Worm (Caenorhabditis elegans) whole organism, L3 larva: ENCODE results near the gene W10G6.1.

ENCODE experiments used
- ZK546.5 ChIP-seq: sonication (generic microtip); optimal IDR thresholded peaks from 2 replicates; lab custom pipeline; 2017; ENCODE audit warnings: missing biosample characterization, missing genetic modification characterization
- aly-2 ChIP-seq: fragments of 150-350 bp; optimal IDR thresholded peaks from 2 replicates; lab custom pipeline; 2014; ENCODE audit warnings: missing biosample characterization, missing genetic modification characterization
- ama-1 ChIP-seq: fragments of 150-350 bp; optimal IDR thresholded peaks from 2 replicates; lab custom pipeline; 2018
- ceh-16 ChIP-seq: sonication (generic microtip); optimal IDR thresholded peaks from 2 replicates; lab custom pipeline; 2017; ENCODE audit warnings: missing biosample characterization, missing genetic modification characterization
- ceh-28 ChIP-seq: fragments of 150-350 bp; optimal IDR thresholded peaks from 2 replicates; lab custom pipeline; 2014; ENCODE audit warnings: missing biosample characterization, missing genetic modification reagents, missing genetic modification characterization
- ceh-82 ChIP-seq: fragments of 150-350 bp; optimal IDR thresholded peaks from 2 replicates; lab custom pipeline; 2014; ENCODE audit warnings: missing biosample characterization, missing genetic modification characterization
- ceh-9 ChIP-seq: sonication (generic microtip); optimal IDR thresholded peaks from 2 replicates; lab custom pipeline; 2018; ENCODE audit warnings: missing biosample characterization, missing genetic modification characterization
- daf-12 ChIP-seq: fragments of 150-350 bp; optimal IDR thresholded peaks from 2 replicates; lab custom pipeline; 2014; ENCODE audit warnings: missing biosample characterization, missing genetic modification reagents, missing genetic modification characterization
- egl-5 ChIP-seq: fragments of 150-350 bp; optimal IDR thresholded peaks from 2 replicates; lab custom pipeline; 2017; ENCODE audit warnings: missing biosample characterization, missing genetic modification reagents, missing genetic modification characterization, inconsistent platforms
- elt-1 ChIP-seq: fragments of 150-350 bp; optimal IDR thresholded peaks from 2 replicates; lab custom pipeline; 2014; ENCODE audit warnings: missing biosample characterization, missing genetic modification characterization
- elt-2 ChIP-seq: sonication (generic microtip); optimal IDR thresholded peaks from 2 replicates; lab custom pipeline; 2016; ENCODE audit warnings: missing genetic modification reagents, mild to moderate bottlenecking, missing genetic modification characterization, missing compliant biosample characterization
- elt-3 ChIP-seq, 3 experiments: fragments of 150-350 bp in 1 of 3; sonication (generic microtip) in 2 of 3; optimal IDR thresholded peaks; 2 replicates in 2 of 3; 4 replicates in 1 of 3; lab custom pipeline; 2014 to 2017; ENCODE audit warnings: missing biosample characterization in 3 of 3, missing genetic modification characterization in 3 of 3
- eor-1 ChIP-seq, 2 experiments: fragments of 150-350 bp; optimal IDR thresholded peaks; 2 replicates each; lab custom pipeline; 2014 to 2018; ENCODE audit warnings: missing biosample characterization in 2 of 2, missing genetic modification characterization in 2 of 2
- fkh-10 ChIP-seq: sonication (generic microtip); optimal IDR thresholded peaks from 2 replicates; lab custom pipeline; 2017; ENCODE audit warnings: missing biosample characterization, missing genetic modification reagents, missing genetic modification characterization
- fos-1 ChIP-seq: fragments of 150-350 bp; optimal IDR thresholded peaks from 2 replicates; lab custom pipeline; 2014; ENCODE audit warnings: missing biosample characterization, missing genetic modification characterization
- hmg-11 ChIP-seq: sonication (generic microtip); optimal IDR thresholded peaks from 2 replicates; lab custom pipeline; 2016; ENCODE audit warnings: missing genetic modification characterization, missing compliant biosample characterization
- jun-1 ChIP-seq: fragments of 150-350 bp; optimal IDR thresholded peaks from 2 replicates; lab custom pipeline; 2014; ENCODE audit warnings: missing biosample characterization, missing genetic modification reagents, missing genetic modification characterization
- lin-15B ChIP-seq: fragments of 150-350 bp; optimal IDR thresholded peaks from 2 replicates; lab custom pipeline; 2014; ENCODE audit warnings: missing biosample characterization, missing genetic modification characterization
- lin-39 ChIP-seq: fragments of 150-350 bp; optimal IDR thresholded peaks from 2 replicates; lab custom pipeline; 2018; ENCODE audit warnings: missing biosample characterization, missing genetic modification reagents, missing genetic modification characterization
- lsy-12 ChIP-seq: sonication (generic microtip); optimal IDR thresholded peaks from 2 replicates; lab custom pipeline; 2016; ENCODE audit warnings: mild to moderate bottlenecking, missing genetic modification characterization, missing compliant biosample characterization
- mdl-1 ChIP-seq: fragments of 150-350 bp; optimal IDR thresholded peaks from 2 replicates; lab custom pipeline; 2014; ENCODE audit warnings: missing biosample characterization, missing genetic modification characterization
- mml-1 ChIP-seq: fragments of 150-350 bp; sonication (generic microtip); optimal IDR thresholded peaks from 3 replicates; lab custom pipeline; 2014; ENCODE audit warnings: missing biosample characterization, missing genetic modification characterization
- nfya-1 ChIP-seq: sonication (generic microtip); optimal IDR thresholded peaks from 2 replicates; lab custom pipeline; 2017; ENCODE audit warnings: missing genetic modification characterization, mild to moderate bottlenecking, missing compliant biosample characterization, antibody characterized with exemption, moderate library complexity; ENCODE audit not compliant: insufficient read depth
- nhr-11 ChIP-seq: fragments of 150-350 bp; optimal IDR thresholded peaks from 2 replicates; lab custom pipeline; 2014; ENCODE audit warnings: missing biosample characterization, missing genetic modification characterization
- nhr-12 ChIP-seq: fragments of 150-350 bp; optimal IDR thresholded peaks from 2 replicates; lab custom pipeline; 2014; ENCODE audit warnings: missing biosample characterization, missing genetic modification characterization
- nhr-23 ChIP-seq: fragments of 150-350 bp; optimal IDR thresholded peaks from 2 replicates; lab custom pipeline; 2014; ENCODE audit warnings: missing biosample characterization, missing genetic modification reagents, missing genetic modification characterization
- nhr-237 ChIP-seq: fragments of 150-350 bp; optimal IDR thresholded peaks from 2 replicates; lab custom pipeline; 2014; ENCODE audit warnings: missing biosample characterization, missing genetic modification characterization
- nhr-25 ChIP-seq: sonication (generic microtip); optimal IDR thresholded peaks from 2 replicates; lab custom pipeline; 2017; ENCODE audit warnings: missing biosample characterization, missing genetic modification characterization
- nhr-28 ChIP-seq: fragments of 150-350 bp; optimal IDR thresholded peaks from 2 replicates; lab custom pipeline; 2014; ENCODE audit warnings: missing biosample characterization, missing genetic modification characterization
- nhr-67 ChIP-seq: fragments of 150-350 bp; optimal IDR thresholded peaks from 2 replicates; lab custom pipeline; 2014; ENCODE audit warnings: missing biosample characterization, missing genetic modification characterization
- nhr-76 ChIP-seq: fragments of 150-350 bp; sonication (generic microtip); optimal IDR thresholded peaks from 5 replicates; lab custom pipeline; 2014; ENCODE audit warnings: missing biosample characterization, missing genetic modification characterization
- nhr-77 ChIP-seq: fragments of 150-350 bp; optimal IDR thresholded peaks from 2 replicates; lab custom pipeline; 2014; ENCODE audit warnings: missing biosample characterization, missing genetic modification characterization
- pha-4 ChIP-seq: fragments of 150-350 bp; optimal IDR thresholded peaks from 2 replicates; lab custom pipeline; 2014; ENCODE audit warnings: missing biosample characterization, missing genetic modification reagents, missing genetic modification characterization
- pqm-1 ChIP-seq: fragments of 150-350 bp; optimal IDR thresholded peaks from 2 replicates; lab custom pipeline; 2017; ENCODE audit warnings: missing biosample characterization, missing genetic modification characterization, inconsistent platforms
- skn-1 ChIP-seq: fragments of 150-350 bp; optimal IDR thresholded peaks from 2 replicates; lab custom pipeline; 2014; ENCODE audit warnings: missing biosample characterization, missing genetic modification characterization
- snpc-4 ChIP-seq: fragments of 150-350 bp; optimal IDR thresholded peaks from 2 replicates; lab custom pipeline; 2014; ENCODE audit warnings: missing biosample characterization, missing genetic modification characterization
- tbx-2 ChIP-seq: sonication (generic microtip); optimal IDR thresholded peaks from 2 replicates; lab custom pipeline; 2016; ENCODE audit warnings: mild to moderate bottlenecking, missing genetic modification characterization, missing compliant biosample characterization
- unc-62 ChIP-seq: fragments of 150-350 bp; sonication (generic microtip); optimal IDR thresholded peaks from 4 replicates; lab custom pipeline; 2014; ENCODE audit warnings: missing biosample characterization, missing genetic modification reagents, missing genetic modification characterization
- zag-1 ChIP-seq: fragments of 150-350 bp; optimal IDR thresholded peaks from 2 replicates; lab custom pipeline; 2014; ENCODE audit warnings: missing biosample characterization, missing genetic modification characterization
- ztf-4 ChIP-seq: fragments of 150-350 bp; optimal IDR thresholded peaks from 2 replicates; lab custom pipeline; 2014; ENCODE audit warnings: missing biosample characterization, missing genetic modification characterization

Gene W10G6.1

ce11 chrX:16271147-16271546 is 26.2 kb downstream of the W10G6.1 start (continued):
- TF ChIP-seq fkh-10 (GFP tag; lab: Kevin White, UChicago) (no peak), nhr-23 (tag; lab: Kevin White, UChicago) (peak; percentile 6), snpc-4 (tag; lab: Kevin White, UChicago) (peak; percentile 21), zag-1 (tag; lab: Kevin White, UChicago) (no peak), elt-1 (tag; lab: Kevin White, UChicago) (no peak), fos-1 (no peak)

- TF ChIP-seq elt-1 (tag; lab: Kevin White, UChicago), result no peak
- TF ChIP-seq skn-1, result peak; percentile 22
- no peak for TF ChIP-seq snpc-4 (tag; lab: Kevin White, UChicago)
- TF ChIP-seq nhr-12 (tag; lab: Kevin White, UChicago), result no peak
- TF ChIP-seq jun-1 (tag; lab: Kevin White, UChicago), result no peak
- no peak for TF ChIP-seq ZK546.5
- TF ChIP-seq mdl-1 (tag; lab: Kevin White, UChicago), result no peak
- TF ChIP-seq tbx-2 (tag; lab: Kevin White, UChicago), result no peak
- no peak for TF ChIP-seq ceh-9 (tag; lab: Kevin White, UChicago)
- no peak for TF ChIP-seq nhr-67 (tag; lab: Kevin White, UChicago)
- no peak for TF ChIP-seq nhr-237 (tag; lab: Kevin White, UChicago)
- no peak for TF ChIP-seq aly-2
- TF ChIP-seq nhr-77 (tag; lab: Kevin White, UChicago), result no peak
- no peak for TF ChIP-seq ztf-4 (tag; lab: Kevin White, UChicago)
- no peak for TF ChIP-seq nhr-76 (tag; lab: Kevin White, UChicago)
- peak; percentile 49 for TF ChIP-seq nhr-23 (tag; lab: Kevin White, UChicago)
- no peak for TF ChIP-seq lin-39 (tag; lab: Kevin White, UChicago)
- no peak for TF ChIP-seq lsy-12 (tag; lab: Kevin White, UChicago)
- no peak for TF ChIP-seq nhr-11 (tag; lab: Kevin White, UChicago)
- TF ChIP-seq unc-62 (GFP tag; lab: Kevin White, UChicago), result no peak
- TF ChIP-seq hmg-11 (tag; lab: Kevin White, UChicago), result peak; percentile 28
- TF ChIP-seq pqm-1, result no peak
- TF ChIP-seq nhr-25 (tag; lab: Kevin White, UChicago), result no peak
- TF ChIP-seq lin-15B (tag; lab: Kevin White, UChicago), result peak; percentile 21
- TF ChIP-seq ceh-28, result peak; percentile 51
- TF ChIP-seq daf-12 (tag; lab: Kevin White, UChicago), result no peak
- peak; percentile 32 for TF ChIP-seq elt-2
- TF ChIP-seq pha-4 (tag; lab: Kevin White, UChicago), result peak; percentile 67
- no peak for TF ChIP-seq elt-3 (tag; optimal IDR thresholded peaks at IDR 0.05; lab: Kevin White, UChicago)
- peak; percentile 63 for TF ChIP-seq nfya-1 (tag; lab: Kevin White, UChicago)
- TF ChIP-seq eor-1 (tag; optimal IDR thresholded peaks at IDR 0.05; lab: Kevin White, UChicago), result no peak
- no peak for TF ChIP-seq ceh-16 (tag; lab: Kevin White, UChicago)
Observed at ce11 chrX:16275255-16275813, 30.3 kb downstream of the W10G6.1 start, which contains the start of gene sdc-1. Gene sdc-1 (plus strand): TSS chrX:16275763.

ce11 chrX:16283103-16283502 is 38.1 kb downstream of the W10G6.1 start, which contains the start of gene F52E10.2:
Gene F52E10.2 (minus strand): TSS chrX:16283203.
- no peak for TF ChIP-seq elt-1 (tag; lab: Kevin White, UChicago)
- no peak for TF ChIP-seq lin-15B (tag; lab: Kevin White, UChicago)
- no peak for TF ChIP-seq nhr-28 (tag; lab: Kevin White, UChicago)
- TF ChIP-seq unc-62 (GFP tag; lab: Kevin White, UChicago), result no peak
- no peak for TF ChIP-seq tbx-2 (tag; lab: Kevin White, UChicago)
- no peak for TF ChIP-seq ceh-82 (tag; lab: Kevin White, UChicago)
- TF ChIP-seq daf-12 (tag; lab: Kevin White, UChicago), result no peak
- TF ChIP-seq eor-1 (tag; optimal IDR thresholded peaks at IDR 0.05; lab: Kevin White, UChicago), result no peak
- TF ChIP-seq mml-1, result no peak
- TF ChIP-seq pha-4 (tag; lab: Kevin White, UChicago), result no peak
- TF ChIP-seq hmg-11 (tag; lab: Kevin White, UChicago), result no peak
- TF ChIP-seq nfya-1 (tag; lab: Kevin White, UChicago), result no peak
- TF ChIP-seq ceh-9 (tag; lab: Kevin White, UChicago), result no peak
- TF ChIP-seq elt-3 (tag; optimal IDR thresholded peaks at IDR 0.05; lab: Kevin White, UChicago), result no peak
- no peak for TF ChIP-seq ama-1 (lab: Kevin White, UChicago)
- no peak for TF ChIP-seq lin-39 (tag; lab: Kevin White, UChicago)
- TF ChIP-seq egl-5, result no peak
- TF ChIP-seq mdl-1 (tag; lab: Kevin White, UChicago), result no peak
- no peak for TF ChIP-seq nhr-67 (tag; lab: Kevin White, UChicago)
- TF ChIP-seq elt-2, result no peak
- TF ChIP-seq, all 47 proteins: peak for 0
